Fruit fly (Drosophila melanogaster) whole organism, embryonic: Measurements from ENCODE around the gene dmrt11E.

Experiments
- B-H2 ChIP-seq: fragments of 200-800 bp; sonication (Bioruptor generic); optimal IDR thresholded peaks from 2 replicates; lab custom pipeline; 2018; ENCODE audit warnings: missing biosample characterization, mild to moderate bottlenecking, missing genetic modification characterization
- CG10274 ChIP-seq: fragments of 200-800 bp; sonication (Bioruptor generic); optimal IDR thresholded peaks from 3 replicates; lab custom pipeline; 2017; ENCODE audit warnings: missing biosample characterization, mild to moderate bottlenecking, missing genetic modification characterization
- CG10543 ChIP-seq: fragments of 200-800 bp; sonication (Bioruptor generic); optimal IDR thresholded peaks from 3 replicates; lab custom pipeline; 2017; ENCODE audit warnings: missing biosample characterization, mild to moderate bottlenecking, missing genetic modification characterization, moderate library complexity
- CG11456 ChIP-seq: fragments of 200-800 bp; sonication (Bioruptor generic); IDR thresholded peaks from 3 replicates; pipeline ENCODE4 v1.3.6; 2022; ENCODE audit warnings: missing biosample characterization, missing genetic modification characterization
- CG12299 ChIP-seq: fragments of 200-800 bp; sonication (Bioruptor generic); optimal IDR thresholded peaks from 2 replicates; lab custom pipeline; 2018; ENCODE audit warnings: missing biosample characterization, mild to moderate bottlenecking, missing genetic modification characterization
- CG15269 ChIP-seq: fragments of 200-800 bp; sonication (Bioruptor generic); optimal IDR thresholded peaks from 2 replicates; lab custom pipeline; 2018; ENCODE audit warnings: missing biosample characterization, mild to moderate bottlenecking, missing genetic modification characterization, moderate library complexity
- CG15696 ChIP-seq: fragments of 200-800 bp; sonication (Bioruptor generic); optimal IDR thresholded peaks from 2 replicates; lab custom pipeline; 2019; ENCODE audit warnings: missing biosample characterization, mild to moderate bottlenecking, missing genetic modification characterization, moderate library complexity
- CG17802 ChIP-seq: fragments of 200-800 bp; sonication (Bioruptor generic); optimal IDR thresholded peaks from 2 replicates; lab custom pipeline; 2018; ENCODE audit warnings: missing biosample characterization, mild to moderate bottlenecking, missing genetic modification characterization, moderate library complexity
- CG17829 ChIP-seq: fragments of 200-800 bp; optimal IDR thresholded peaks from 2 replicates; lab custom pipeline; 2019; ENCODE audit warnings: missing biosample characterization, mild to moderate bottlenecking, missing genetic modification characterization, moderate library complexity
- CG1792 ChIP-seq: fragments of 200-800 bp; sonication (Bioruptor generic); optimal IDR thresholded peaks from 2 replicates; lab custom pipeline; 2016; ENCODE audit warnings: missing biosample characterization, missing genetic modification characterization
- CG18262 ChIP-seq: fragments of 200-800 bp; optimal IDR thresholded peaks from 3 replicates; lab custom pipeline; 2019; ENCODE audit warnings: missing biosample characterization, mild to moderate bottlenecking, missing genetic modification characterization, moderate library complexity
- CG2116 ChIP-seq: fragments of 200-800 bp; sonication (Bioruptor generic); optimal IDR thresholded peaks from 3 replicates; lab custom pipeline; 2018; ENCODE audit warnings: missing biosample characterization, mild to moderate bottlenecking, missing genetic modification characterization
- CG30020 ChIP-seq: fragments of 200-800 bp; optimal IDR thresholded peaks from 2 replicates; lab custom pipeline; 2019; ENCODE audit warnings: missing biosample characterization, mild to moderate bottlenecking, missing genetic modification characterization, moderate library complexity
- CG30403 ChIP-seq: fragments of 200-800 bp; sonication (Bioruptor generic); optimal IDR thresholded peaks from 3 replicates; lab custom pipeline; 2016; ENCODE audit warnings: missing biosample characterization, missing genetic modification characterization
- CG31388 ChIP-seq: fragments of 200-800 bp; sonication (Bioruptor generic); optimal IDR thresholded peaks from 2 replicates; lab custom pipeline; 2016; ENCODE audit warnings: missing biosample characterization, missing genetic modification characterization
- CG4730 ChIP-seq: fragments of 200-800 bp; sonication (Bioruptor generic); IDR thresholded peaks from 2 replicates; pipeline ENCODE4 v1.3.6; 2022; ENCODE audit warnings: missing biosample characterization, missing genetic modification characterization
- CG5953 ChIP-seq: fragments of 200-800 bp; sonication (Bioruptor generic); IDR thresholded peaks from 2 replicates; pipeline ENCODE4 v1.3.6; 2022; ENCODE audit warnings: missing biosample characterization, missing genetic modification characterization
- CG6654 ChIP-seq: fragments of 200-800 bp; sonication (Bioruptor generic); optimal IDR thresholded peaks from 2 replicates; lab custom pipeline; 2017; ENCODE audit warnings: missing biosample characterization, mild to moderate bottlenecking, missing genetic modification characterization
- CG8290 ChIP-seq, 3 experiments: fragments of 200-800 bp; sonication (Bioruptor generic); optimal IDR thresholded peaks; 2 replicates each; lab custom pipeline; 2016 to 2019; ENCODE audit warnings: missing biosample characterization in 3 of 3, missing genetic modification characterization in 3 of 3, mild to moderate bottlenecking in 2 of 3, moderate library complexity in 1 of 3
- CTCF ChIP-seq: fragments of 200-800 bp; sonication (Bioruptor generic); optimal IDR thresholded peaks from 2 replicates; lab custom pipeline; 2017; ENCODE audit warnings: missing biosample characterization, mild to moderate bottlenecking, missing genetic modification characterization, moderate library complexity
- Dad ChIP-seq: fragments of 200-800 bp; sonication (Bioruptor generic); optimal IDR thresholded peaks from 3 replicates; lab custom pipeline; 2016; ENCODE audit warnings: missing biosample characterization, missing genetic modification characterization
- Doc2 ChIP-seq: fragments of 200-800 bp; sonication (Bioruptor generic); IDR thresholded peaks from 2 replicates; pipeline ENCODE4 v1.3.6; 2022; ENCODE audit warnings: missing biosample characterization, missing genetic modification characterization
- E2f2 ChIP-seq: fragments of 200-800 bp; sonication (Bioruptor generic); IDR thresholded peaks from 2 replicates; pipeline ENCODE4 v1.3.6; 2022; ENCODE audit warnings: missing biosample characterization, missing genetic modification characterization
- Ets65A ChIP-seq: fragments of 200-800 bp; sonication (Bioruptor generic); peaks from one replicate; lab custom pipeline; 2016; ENCODE audit warnings: missing biosample characterization, missing genetic modification characterization
- GATAe ChIP-seq: fragments of 200-800 bp; sonication (Bioruptor generic); conservative IDR thresholded peaks from 2 replicates; pipeline ENCODE4 v1.3.6; 2022; ENCODE audit warnings: missing biosample characterization, missing genetic modification characterization
- Gsc ChIP-seq: fragments of 200-800 bp; sonication (Bioruptor generic); IDR thresholded peaks from 2 replicates; pipeline ENCODE4 v1.3.6; 2022; ENCODE audit warnings: missing biosample characterization, missing genetic modification characterization
- Gug ChIP-seq: fragments of 200-800 bp; sonication (Bioruptor generic); IDR thresholded peaks from 4 replicates; pipeline ENCODE4 v1.3.6; 2022; ENCODE audit warnings: missing biosample characterization, missing genetic modification characterization
- Jarid2 ChIP-seq: fragments of 200-800 bp; sonication (Bioruptor generic); optimal IDR thresholded peaks from 3 replicates; lab custom pipeline; 2017; ENCODE audit warnings: mild to moderate bottlenecking, missing biosample characterization, missing genetic modification reagents, missing genetic modification characterization
- Lim3 ChIP-seq: fragments of 200-800 bp; sonication (Bioruptor generic); IDR thresholded peaks from 2 replicates; pipeline ENCODE4 v1.3.6; 2022; ENCODE audit warnings: missing biosample characterization, missing genetic modification characterization
- Max ChIP-seq: fragments of 200-800 bp; sonication (Bioruptor generic); optimal IDR thresholded peaks from 2 replicates; lab custom pipeline; 2016; ENCODE audit warnings: missing biosample characterization, mild to moderate bottlenecking, missing genetic modification characterization
- Sin3A ChIP-seq: fragments of >200 bp; optimal IDR thresholded peaks from 2 replicates; lab custom pipeline; 2018
- chm ChIP-seq: fragments of 200-800 bp; sonication (Bioruptor generic); IDR thresholded peaks from 2 replicates; pipeline ENCODE4 v1.3.6; 2022; ENCODE audit warnings: missing biosample characterization, missing genetic modification characterization
- crc ChIP-seq: fragments of 200-800 bp; sonication (Bioruptor generic); optimal IDR thresholded peaks from 2 replicates; lab custom pipeline; 2016; ENCODE audit warnings: missing biosample characterization, missing genetic modification characterization
- dmrt11E ChIP-seq: fragments of 200-800 bp; sonication (Bioruptor generic); optimal IDR thresholded peaks from 3 replicates; lab custom pipeline; 2018; ENCODE audit warnings: missing biosample characterization, mild to moderate bottlenecking, missing genetic modification characterization, moderate library complexity
- dpn ChIP-seq, 2 experiments: fragments of 200-800 bp; sonication (Bioruptor generic); optimal IDR thresholded peaks; 3 replicates each; lab custom pipeline; 2016; ENCODE audit warnings: missing biosample characterization in 2 of 2, missing genetic modification characterization in 2 of 2
- emc ChIP-seq: fragments of 200-800 bp; sonication (Bioruptor generic); optimal IDR thresholded peaks from 2 replicates; lab custom pipeline; 2016; ENCODE audit warnings: missing biosample characterization, missing genetic modification characterization
- ewg ChIP-seq: fragments of 200-800 bp; sonication (Bioruptor generic); optimal IDR thresholded peaks from 3 replicates; lab custom pipeline; 2017; ENCODE audit warnings: mild to moderate bottlenecking, missing biosample characterization, missing genetic modification reagents, missing genetic modification characterization
- fd102C ChIP-seq: fragments of 200-800 bp; sonication (Bioruptor generic); optimal IDR thresholded peaks from 2 replicates; lab custom pipeline; 2018; ENCODE audit warnings: missing biosample characterization, mild to moderate bottlenecking, missing genetic modification characterization, moderate library complexity
- fru ChIP-seq: fragments of >200 bp; optimal IDR thresholded peaks from 2 replicates; lab custom pipeline; 2017
- h ChIP-seq: fragments of >200 bp; optimal IDR thresholded peaks from 2 replicates; lab custom pipeline; 2017
- hbn ChIP-seq: fragments of 200-800 bp; sonication (Bioruptor generic); IDR thresholded peaks from 2 replicates; pipeline ENCODE4 v1.3.6; 2022; ENCODE audit warnings: missing biosample characterization, missing genetic modification characterization; ENCODE audit not compliant: partially characterized antibody
- jigr1 ChIP-seq: fragments of 200-800 bp; sonication (Bioruptor generic); IDR thresholded peaks from 3 replicates; pipeline ENCODE4 v1.3.6; 2022; ENCODE audit warnings: missing biosample characterization, missing genetic modification characterization
- mam ChIP-seq: fragments of 200-800 bp; sonication (Bioruptor generic); optimal IDR thresholded peaks from 3 replicates; lab custom pipeline; 2016; ENCODE audit warnings: missing biosample characterization, missing genetic modification characterization
- nom ChIP-seq: fragments of 200-800 bp; sonication (Bioruptor generic); optimal IDR thresholded peaks from 2 replicates; lab custom pipeline; 2017; ENCODE audit warnings: missing biosample characterization, missing genetic modification characterization, mild to moderate bottlenecking, moderate library complexity, missing genetic modification reagents
- oc ChIP-seq: fragments of 200-800 bp; sonication (Bioruptor generic); optimal IDR thresholded peaks from 2 replicates; lab custom pipeline; 2018; ENCODE audit warnings: missing biosample characterization, mild to moderate bottlenecking, missing genetic modification characterization, moderate library complexity
- onecut ChIP-seq: fragments of 200-800 bp; sonication (Bioruptor generic); IDR thresholded peaks from 2 replicates; pipeline ENCODE4 v1.3.6; 2022; ENCODE audit warnings: missing biosample characterization, missing genetic modification characterization
- pum ChIP-seq: fragments of 200-800 bp; sonication (Bioruptor generic); optimal IDR thresholded peaks from 2 replicates; lab custom pipeline; 2016; ENCODE audit warnings: missing biosample characterization, missing genetic modification characterization
- stwl ChIP-seq: fragments of 200-800 bp; sonication (Bioruptor generic); optimal IDR thresholded peaks from 3 replicates; lab custom pipeline; 2018; ENCODE audit warnings: missing biosample characterization, mild to moderate bottlenecking, missing genetic modification characterization, moderate library complexity
- trh ChIP-seq: fragments of 200-800 bp; sonication (Bioruptor generic); optimal IDR thresholded peaks from 2 replicates; lab custom pipeline; 2016; ENCODE audit warnings: missing biosample characterization, missing genetic modification characterization
- ttk ChIP-seq: fragments of 200-800 bp; sonication (Bioruptor generic); IDR thresholded peaks from 2 replicates; pipeline ENCODE4 v2.1.2; 2022; ENCODE audit warnings: missing biosample characterization, missing genetic modification characterization
- vfl ChIP-seq: fragments of 200-800 bp; sonication (Bioruptor generic); optimal IDR thresholded peaks from 2 replicates; lab custom pipeline; 2016; ENCODE audit warnings: missing biosample characterization, missing genetic modification characterization
- zfh1 ChIP-seq: fragments of 200-800 bp; sonication (Bioruptor generic); IDR thresholded peaks from 3 replicates; pipeline ENCODE4 v1.3.6; 2022; ENCODE audit warnings: missing biosample characterization, missing genetic modification characterization

Gene dmrt11E

DNA sequence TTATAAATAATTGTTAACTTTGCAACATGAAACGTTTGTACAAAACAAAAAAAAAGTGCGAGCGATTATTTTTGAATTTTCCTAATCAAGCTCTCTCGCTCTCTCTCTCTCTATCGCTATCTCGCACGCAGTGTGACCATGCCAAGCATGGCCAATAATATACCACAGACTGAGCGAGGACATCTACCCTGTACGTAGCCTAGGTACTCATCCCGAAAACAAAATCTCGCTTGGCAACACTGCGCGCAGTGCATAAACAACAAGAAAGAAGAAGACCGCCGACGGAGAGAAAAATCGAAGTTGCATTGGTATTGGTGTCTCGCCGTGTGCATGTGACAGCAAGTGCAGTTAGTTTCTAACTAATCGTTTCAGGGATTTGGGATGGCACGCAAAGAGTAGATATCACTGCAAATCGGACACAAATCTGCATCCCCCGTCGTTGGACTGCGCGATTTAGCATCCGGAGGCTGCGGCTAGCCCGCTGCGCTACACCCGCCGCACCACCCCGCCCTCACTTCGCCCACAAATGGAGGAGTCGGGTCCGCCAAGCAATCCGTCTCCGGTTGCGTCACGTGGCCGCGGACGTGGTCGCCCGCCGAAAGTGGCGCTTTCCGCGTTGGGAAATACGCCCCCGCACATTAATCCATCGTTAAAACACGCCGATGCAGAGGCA is 45.1 kb downstream of the dmrt11E start, which contains the start of the genes CG1998 and Set2 (continued):
- TF ChIP-seq CG12299 (tag; lab: Kevin White, UChicago) (no peak), CG30020 (tag; lab: Kevin White, UChicago) (no peak), mam (GFP tag; lab: Kevin White, UChicago) (peak; percentile 10), zfh1 (GFP tag; lab: Robert Waterston, UW) (no peak; the same call in 2 of the 3 replicates), B-H2 (no peak), fru (no peak), CG2116 (peak; percentile 68), hbn (GFP tag; lab: Robert Waterston, UW) (peak; percentile 34; the same call in 1 of the 2 replicates), nom (GFP tag; lab: Kevin White, UChicago) (no peak), CG5953 (GFP tag; lab: Robert Waterston, UW) (no peak), dmrt11E (tag; lab: Kevin White, UChicago) (no peak), E2f2 (GFP tag; lab: Robert Waterston, UW) (peak; percentile 87), stwl (tag; lab: Kevin White, UChicago) (peak; percentile 92), CG10274 (GFP tag; lab: Kevin White, UChicago) (no peak), CG11456 (GFP tag; lab: Robert Waterston, UW) (0 out of 3 replicates have a peak, but pooled peaks have one; percentile 59), CTCF (GFP tag; lab: Kevin White, UChicago) (peak; percentile 45), vfl (GFP tag; lab: Kevin White, UChicago) (peak; percentile 10), emc (no peak), pum (no peak), oc (tag; lab: Kevin White, UChicago) (no peak), Lim3 (GFP tag; lab: Robert Waterston, UW) (no peak), ttk (GFP tag; lab: Robert Waterston, UW) (no peak), Sin3A (lab: Kevin White, UChicago) (peak; percentile 15), CG18262 (tag; lab: Kevin White, UChicago) (no peak), Gug (no peak), dpn (GFP tag; optimal IDR thresholded peaks at IDR 0.05; lab: Kevin White, UChicago) (peak in 1 of 2 experiments; percentile 47), CG8290 (GFP tag; optimal IDR thresholded peaks at IDR 0.05; lab: Kevin White, UChicago) (peak; percentile 85), CG8290 (tag; optimal IDR thresholded peaks at IDR 0.05; lab: Kevin White, UChicago) (peak; percentile 15 to 82), Jarid2 (GFP tag; lab: Kevin White, UChicago) (no peak), CG30403 (GFP tag; lab: Kevin White, UChicago) (no peak), CG17829 (tag; lab: Kevin White, UChicago) (peak; percentile 57), GATAe (peak; percentile 46; the same call in 1 of the 2 replicates), fd102C (GFP tag; lab: Kevin White, UChicago) (no peak), CG1792 (GFP tag; lab: Kevin White, UChicago) (no peak), CG10543 (peak; percentile 32), CG15269 (tag; lab: Kevin White, UChicago) (no peak), chm (GFP tag; lab: Robert Waterston, UW) (no peak), Ets65A (GFP tag; lab: Kevin White, UChicago) (peak; percentile 95), Max (no peak), CG17802 (tag; lab: Kevin White, UChicago) (no peak), Doc2 (GFP tag; lab: Robert Waterston, UW) (no peak), CG31388 (GFP tag; lab: Kevin White, UChicago) (no peak), ewg (GFP tag; lab: Kevin White, UChicago) (peak; percentile 51), Gsc (GFP tag; lab: Robert Waterston, UW) (no peak), Dad (peak; percentile 38), onecut (GFP tag; lab: Robert Waterston, UW) (peak; percentile 90), h (lab: Kevin White, UChicago) (no peak), CG4730 (GFP tag; lab: Robert Waterston, UW) (no peak), trh (GFP tag; lab: Kevin White, UChicago) (no peak), CG6654 (GFP tag; lab: Kevin White, UChicago) (no peak), CG15696 (tag; lab: Kevin White, UChicago) (no peak), crc (GFP tag; lab: Kevin White, UChicago) (no peak), jigr1 (no peak)
